Worm (Caenorhabditis elegans): ENCODE measurements around the gene C03G6.6.

The C03G6.6 gene

ce11 chrV:7403501-7403900, 46.3 kb downstream of the C03G6.6 start:
- no peak for TF ChIP-seq ceh-6 (GFP tag; optimal IDR thresholded peaks at IDR 0.05)

ce11 chrV:7408520-7408919, 51.3 kb downstream of the C03G6.6 start, which contains the start of gene srt-6:
Gene srt-6, minus strand, starts transcription at chrV:7408814.
- TF ChIP-seq C38D4.7 (GFP tag; optimal IDR thresholded peaks at IDR 0.05) (no peak), nhr-232 (tag; optimal IDR thresholded peaks at IDR 0.05) (no peak), pros-1 (tag; optimal IDR thresholded peaks at IDR 0.05) (no peak), ahr-1 (tag; optimal IDR thresholded peaks at IDR 0.05) (no peak), nhr-11 (tag; optimal IDR thresholded peaks at IDR 0.05) (no peak), mec-3 (tag; optimal IDR thresholded peaks at IDR 0.05; ENCODE audit: borderline replicate concordance) (no peak), hlh-6 (tag; optimal IDR thresholded peaks at IDR 0.05) (no peak), ztf-16 (tag; optimal IDR thresholded peaks at IDR 0.05) (no peak), Y22D7AL.16 (tag; optimal IDR thresholded peaks at IDR 0.05) (no peak), tbx-2 (tag; optimal IDR thresholded peaks at IDR 0.05) (no peak), npax-4 (tag; optimal IDR thresholded peaks at IDR 0.05) (no peak), dve-1 (tag; optimal IDR thresholded peaks at IDR 0.05) (no peak), nfya-1 (tag; optimal IDR thresholded peaks at IDR 0.05) (no peak), pha-4 (tag; optimal IDR thresholded peaks at IDR 0.05) (no peak), ets-4 (tag; optimal IDR thresholded peaks at IDR 0.05) (no peak), pha-2 (tag; optimal IDR thresholded peaks at IDR 0.05) (no peak), tbx-7 (tag; optimal IDR thresholded peaks at IDR 0.05) (no peak), hlh-30 (tag; optimal IDR thresholded peaks at IDR 0.05; ENCODE audit: insufficient read depth) (no peak), unc-55 (GFP tag; optimal IDR thresholded peaks at IDR 0.05) (no peak)

Measured in whole organism, late embryonic.